Fruit fly (Drosophila melanogaster): Measurements from ENCODE around the gene U4-U6-60K.

Gene U4-U6-60K

dm6 chr3L:17474711-17475451 is 38.8 kb downstream of the U4-U6-60K start, which contains the start of the genes UQCR-Q and CG46525 (continued):
- TF ChIP-seq tll (GFP tag; optimal IDR thresholded peaks at IDR 0.05) (peak in 1 of 2 experiments; percentile 15), HmgZ (tag; optimal IDR thresholded peaks at IDR 0.05) (peak; percentile 85), CG17328 (GFP tag; IDR thresholded peaks at IDR 0.05) (no peak), unc-4 (GFP tag; IDR thresholded peaks at IDR 0.05; ENCODE audit: partially characterized antibody) (0 out of 2 replicates have a peak, but pooled peaks have one; percentile 36), CG13287 (GFP tag; IDR thresholded peaks at IDR 0.05; ENCODE audit: partially characterized antibody) (peak; percentile 39; the same call in 1 of the 2 replicates), HLH54F (GFP tag; optimal IDR thresholded peaks at IDR 0.05) (peak; percentile 0), pita (GFP tag; optimal IDR thresholded peaks at IDR 0.05) (peak; percentile 96), CG7987 (GFP tag; optimal IDR thresholded peaks at IDR 0.05) (peak; percentile 8), gfzf (GFP tag; optimal IDR thresholded peaks at IDR 0.05) (peak; percentile 99), CG33213 (GFP tag; optimal IDR thresholded peaks at IDR 0.05) (peak; percentile 72), CG18764 (GFP tag; optimal IDR thresholded peaks at IDR 0.05) (no peak), Oli (tag; optimal IDR thresholded peaks at IDR 0.05) (no peak), CG9797 (GFP tag; optimal IDR thresholded peaks at IDR 0.05) (peak; percentile 93), Scr (GFP tag; IDR thresholded peaks at IDR 0.05; ENCODE audit: partially characterized antibody) (peak; percentile 20), cg (GFP tag; optimal IDR thresholded peaks at IDR 0.05) (no peak), Dek (tag; optimal IDR thresholded peaks at IDR 0.05) (peak; percentile 50), cas (GFP tag; IDR thresholded peaks at IDR 0.05) (no peak), CG17912 (GFP tag; optimal IDR thresholded peaks at IDR 0.05) (peak; percentile 70), lbe (GFP tag; optimal IDR thresholded peaks at IDR 0.05) (no peak), Lhr (GFP tag; optimal IDR thresholded peaks at IDR 0.05) (peak; percentile 97), Bgb (GFP tag; IDR thresholded peaks at IDR 0.05; ENCODE audit: partially characterized antibody) (peak; percentile 51), CG8924 (tag; optimal IDR thresholded peaks at IDR 0.05) (peak; percentile 5), tna (GFP tag; IDR thresholded peaks at IDR 0.05; ENCODE audit: partially characterized antibody) (0 out of 2 replicates have a peak, but pooled peaks have one; percentile 16), bigmax (GFP tag; optimal IDR thresholded peaks at IDR 0.05) (peak; percentile 66), pho (GFP tag; optimal IDR thresholded peaks at IDR 0.05) (peak; percentile 1), bab2 (GFP tag; optimal IDR thresholded peaks at IDR 0.05) (no peak), CG13894 (tag; optimal IDR thresholded peaks at IDR 0.05) (peak; percentile 33), Dp (GFP tag; optimal IDR thresholded peaks at IDR 0.05) (peak; percentile 82), Sry-δ (GFP tag; optimal IDR thresholded peaks at IDR 0.05) (peak; percentile 47), Ets97D (GFP tag; optimal IDR thresholded peaks at IDR 0.05) (peak; percentile 81), amos (GFP tag; IDR thresholded peaks at IDR 0.05; ENCODE audit: partially characterized antibody) (peak; percentile 50; the same call in 1 of the 2 replicates), sens (GFP tag) (peak; percentile 46), Dll (GFP tag; IDR thresholded peaks at IDR 0.05; ENCODE audit: partially characterized antibody) (0 out of 4 replicates have a peak, but pooled peaks have one; percentile 20), CG12769 (tag; optimal IDR thresholded peaks at IDR 0.05) (peak; percentile 48), CG10267 (tag; optimal IDR thresholded peaks at IDR 0.05) (peak; percentile 59), zen (tag; optimal IDR thresholded peaks at IDR 0.05) (peak; percentile 45), CG13424 (tag; optimal IDR thresholded peaks at IDR 0.05) (peak; percentile 12), slou (GFP tag; optimal IDR thresholded peaks at IDR 0.05) (no peak), Med (GFP tag) (peak; percentile 81), Hmr (GFP tag; optimal IDR thresholded peaks at IDR 0.05) (peak; percentile 78), HmgD (GFP tag; optimal IDR thresholded peaks at IDR 0.05) (peak; percentile 8), CG7963 (GFP tag; IDR thresholded peaks at IDR 0.05; ENCODE audit: partially characterized antibody) (no peak; the same call in 2 of the 3 replicates), CG16815 (GFP tag; optimal IDR thresholded peaks at IDR 0.05) (no peak), grau (tag; optimal IDR thresholded peaks at IDR 0.05) (peak; percentile 15), CG30020 (tag; optimal IDR thresholded peaks at IDR 0.05) (no peak), CG12659 (GFP tag; optimal IDR thresholded peaks at IDR 0.05) (peak; percentile 71)
